Worm (Caenorhabditis elegans): ENCODE data around the gene F20C5.5.

Gene F20C5.5

ce11 chrIV:8769539-8769938 is at the start of gene F20C5.5:
TSS of gene F20C5.5 (minus strand) at chrIV:8769639.
- no peak for TF ChIP-seq nhr-76 (tag; optimal IDR thresholded peaks at IDR 0.05)
- TF ChIP-seq snpc-4 (tag; optimal IDR thresholded peaks at IDR 0.05), result no peak
- TF ChIP-seq fkh-10 (GFP tag; optimal IDR thresholded peaks at IDR 0.05), result no peak
- TF ChIP-seq nhr-43 (tag; optimal IDR thresholded peaks at IDR 0.05; ENCODE audit: poor library complexity, severe bottlenecking), result no peak
- TF ChIP-seq unc-39 (tag; optimal IDR thresholded peaks at IDR 0.05), result no peak
- TF ChIP-seq nhr-11 (tag; optimal IDR thresholded peaks at IDR 0.05), result no peak
- no peak for TF ChIP-seq unc-62 (GFP tag; optimal IDR thresholded peaks at IDR 0.05)
- TF ChIP-seq elt-3 (tag; optimal IDR thresholded peaks at IDR 0.05), result no peak
- no peak for TF ChIP-seq aly-2 (tag; optimal IDR thresholded peaks at IDR 0.05)
- no peak for TF ChIP-seq nhr-237 (tag; optimal IDR thresholded peaks at IDR 0.05)
- TF ChIP-seq lsy-12 (tag; optimal IDR thresholded peaks at IDR 0.05), result no peak
- no peak for TF ChIP-seq egl-5 (tag; optimal IDR thresholded peaks at IDR 0.05)
- TF ChIP-seq mdl-1 (tag; optimal IDR thresholded peaks at IDR 0.05), result no peak

- TF ChIP-seq nhr-43 (tag; optimal IDR thresholded peaks at IDR 0.05; ENCODE audit: poor library complexity, severe bottlenecking) (no peak), snpc-4 (tag; optimal IDR thresholded peaks at IDR 0.05) (no peak), nhr-12 (tag; optimal IDR thresholded peaks at IDR 0.05) (no peak), pha-4 (tag; optimal IDR thresholded peaks at IDR 0.05) (no peak), jun-1 (tag; optimal IDR thresholded peaks at IDR 0.05) (no peak), eor-1 (tag; optimal IDR thresholded peaks at IDR 0.05) (no peak), ceh-16 (tag; optimal IDR thresholded peaks at IDR 0.05) (no peak), hmg-11 (tag; optimal IDR thresholded peaks at IDR 0.05) (no peak), fkh-2 (tag; optimal IDR thresholded peaks at IDR 0.05) (no peak), nhr-11 (tag; optimal IDR thresholded peaks at IDR 0.05) (no peak), nhr-28 (tag; optimal IDR thresholded peaks at IDR 0.05) (no peak), nhr-76 (tag; optimal IDR thresholded peaks at IDR 0.05) (no peak), tbx-2 (tag; optimal IDR thresholded peaks at IDR 0.05) (no peak), zag-1 (tag; optimal IDR thresholded peaks at IDR 0.05) (no peak), unc-39 (tag; optimal IDR thresholded peaks at IDR 0.05) (no peak)
Measured at ce11 chrIV:8817639-8818038, 48.2 kb upstream of the F20C5.5 start, which contains the start of gene T28C6.10. TSS of gene T28C6.10 (plus strand) at chrIV:8817939.

ce11 chrIV:8816617-8817016 is 47.2 kb upstream of the F20C5.5 start:
- TF ChIP-seq elt-1 (tag; optimal IDR thresholded peaks at IDR 0.05), result no peak
- no peak for TF ChIP-seq elt-3 (tag; optimal IDR thresholded peaks at IDR 0.05)
- no peak for TF ChIP-seq nhr-25 (tag; optimal IDR thresholded peaks at IDR 0.05)
- no peak for TF ChIP-seq daf-12 (tag; optimal IDR thresholded peaks at IDR 0.05)
- no peak for TF ChIP-seq aly-2 (tag; optimal IDR thresholded peaks at IDR 0.05)
- TF ChIP-seq lsy-12 (tag; optimal IDR thresholded peaks at IDR 0.05), result no peak
- TF ChIP-seq egl-5 (tag; optimal IDR thresholded peaks at IDR 0.05), result no peak

ce11 chrIV:8816029-8816428 is 46.6 kb upstream of the F20C5.5 start, which contains the start of gene grsp-2:
TSS of gene grsp-2 (plus strand) at chrIV:8816329.
- TF ChIP-seq ztf-4 (tag; optimal IDR thresholded peaks at IDR 0.05) (no peak), eor-1 (tag; optimal IDR thresholded peaks at IDR 0.05) (no peak), ceh-9 (tag; optimal IDR thresholded peaks at IDR 0.05) (no peak), nhr-23 (tag; optimal IDR thresholded peaks at IDR 0.05) (no peak), elt-2 (tag; optimal IDR thresholded peaks at IDR 0.05) (no peak), nhr-25 (tag; optimal IDR thresholded peaks at IDR 0.05) (no peak)

DNA sequence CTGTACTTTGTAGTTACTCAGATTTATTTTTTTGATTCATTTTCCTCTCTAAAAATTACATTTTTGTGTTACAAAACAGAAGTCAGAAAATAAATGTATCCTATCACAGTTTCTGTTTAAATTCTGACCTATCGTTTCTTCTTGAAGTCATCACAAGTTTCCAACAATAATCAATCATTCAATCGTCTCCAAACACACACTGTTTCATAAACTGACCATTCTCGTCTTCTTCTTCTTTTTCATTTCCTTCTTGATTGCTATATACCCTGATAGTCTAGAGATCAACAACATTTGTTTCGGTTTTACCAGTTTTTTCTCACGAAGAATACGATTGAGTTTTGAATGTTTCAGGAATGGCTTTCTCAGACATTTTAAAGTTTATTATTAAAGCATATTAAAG is 45.7 kb upstream of the F20C5.5 start:
- no peak for TF ChIP-seq unc-62 (GFP tag; optimal IDR thresholded peaks at IDR 0.05)
- TF ChIP-seq fkh-2 (tag; optimal IDR thresholded peaks at IDR 0.05), result no peak
- no peak for TF ChIP-seq egl-27 (tag; optimal IDR thresholded peaks at IDR 0.05)
- peak; percentile 2 for TF ChIP-seq nhr-43 (tag; optimal IDR thresholded peaks at IDR 0.05; ENCODE audit: poor library complexity, severe bottlenecking)
- TF ChIP-seq mdl-1 (tag; optimal IDR thresholded peaks at IDR 0.05), result no peak
- TF ChIP-seq lin-15B (tag; optimal IDR thresholded peaks at IDR 0.05), result no peak
- TF ChIP-seq elt-3 (tag; optimal IDR thresholded peaks at IDR 0.05), result peak in 1 of 3 experiments; percentile 48
- TF ChIP-seq snpc-4 (tag; optimal IDR thresholded peaks at IDR 0.05), result no peak
- peak; percentile 66 for TF ChIP-seq nhr-23 (tag; optimal IDR thresholded peaks at IDR 0.05)

- TF ChIP-seq eor-1 (tag; optimal IDR thresholded peaks at IDR 0.05) (no peak), skn-1 (tag; optimal IDR thresholded peaks at IDR 0.05) (no peak), unc-39 (tag; optimal IDR thresholded peaks at IDR 0.05) (no peak), nhr-11 (tag; optimal IDR thresholded peaks at IDR 0.05) (no peak), ceh-82 (tag; optimal IDR thresholded peaks at IDR 0.05) (no peak), ztf-11 (tag; optimal IDR thresholded peaks at IDR 0.05) (no peak), egl-27 (tag; optimal IDR thresholded peaks at IDR 0.05) (no peak), ceh-16 (tag; optimal IDR thresholded peaks at IDR 0.05) (no peak), R02D3.7 (tag; optimal IDR thresholded peaks at IDR 0.05) (no peak), nfya-1 (tag; optimal IDR thresholded peaks at IDR 0.05; ENCODE audit: insufficient read depth) (no peak), ama-1 (optimal IDR thresholded peaks at IDR 0.05) (no peak), nhr-23 (tag; optimal IDR thresholded peaks at IDR 0.05) (no peak), lsy-12 (tag; optimal IDR thresholded peaks at IDR 0.05) (no peak), lin-39 (tag; optimal IDR thresholded peaks at IDR 0.05) (no peak)
Measured at ce11 chrIV:8813614-8814013, 44.2 kb upstream of the F20C5.5 start, which contains the start of gene exc-5. TSS of gene exc-5 (minus strand) at chrIV:8813670.

Measured in whole organism, L3 larva.